Fruit fly (Drosophila melanogaster) whole organism, prepupa: ENCODE results near the gene CG7255.

Experiments used
- Blimp-1 ChIP-seq: fragments of 200-800 bp; sonication (Bioruptor generic); optimal IDR thresholded peaks from 3 replicates; lab custom pipeline; 2017; ENCODE audit warnings: missing biosample characterization, missing genetic modification characterization, mild to moderate bottlenecking, moderate library complexity, missing genetic modification reagents
- CG10631 ChIP-seq: fragments of 200-800 bp; sonication (Bioruptor generic); optimal IDR thresholded peaks from 2 replicates; lab custom pipeline; 2016; ENCODE audit warnings: missing biosample characterization, missing genetic modification characterization
- CG11294 ChIP-seq: fragments of 200-800 bp; sonication (Bioruptor generic); IDR thresholded peaks from 2 replicates; pipeline ENCODE4 v1.3.6; 2022; ENCODE audit warnings: missing biosample characterization, missing genetic modification characterization
- CG11762 ChIP-seq: fragments of 200-800 bp; sonication (Bioruptor generic); optimal IDR thresholded peaks from 3 replicates; lab custom pipeline; 2016; ENCODE audit warnings: missing biosample characterization, missing genetic modification characterization; ENCODE audit not compliant: insufficient read depth
- CG11902 ChIP-seq: fragments of 200-800 bp; sonication (Bioruptor generic); optimal IDR thresholded peaks from 3 replicates; lab custom pipeline; 2016; ENCODE audit warnings: missing biosample characterization, missing genetic modification characterization
- CG1621 ChIP-seq: fragments of 200-800 bp; sonication (Bioruptor generic); optimal IDR thresholded peaks from 3 replicates; lab custom pipeline; 2018; ENCODE audit warnings: missing biosample characterization, mild to moderate bottlenecking, missing genetic modification characterization
- CG16779 ChIP-seq: fragments of 200-800 bp; sonication (Bioruptor generic); optimal IDR thresholded peaks from 3 replicates; lab custom pipeline; 2017; ENCODE audit warnings: missing biosample characterization, mild to moderate bottlenecking, missing genetic modification characterization
- CG3032 ChIP-seq: fragments of 200-800 bp; optimal IDR thresholded peaks from 2 replicates; lab custom pipeline; 2019; ENCODE audit warnings: missing biosample characterization, mild to moderate bottlenecking, missing genetic modification characterization, moderate library complexity
- CG31627 ChIP-seq: fragments of 200-800 bp; sonication (Bioruptor generic); optimal IDR thresholded peaks from 3 replicates; lab custom pipeline; 2016; ENCODE audit warnings: missing biosample characterization, missing genetic modification characterization
- CG32006 ChIP-seq: fragments of 200-800 bp; sonication (Bioruptor generic); optimal IDR thresholded peaks from 3 replicates; lab custom pipeline; 2017; ENCODE audit warnings: missing biosample characterization, mild to moderate bottlenecking, missing genetic modification characterization
- CG34406 ChIP-seq: fragments of 200-800 bp; sonication (Bioruptor generic); optimal IDR thresholded peaks from 3 replicates; lab custom pipeline; 2016; ENCODE audit warnings: missing biosample characterization, missing genetic modification characterization
- CG3919 ChIP-seq: fragments of 200-800 bp; sonication (Bioruptor generic); optimal IDR thresholded peaks from 3 replicates; lab custom pipeline; 2016; ENCODE audit warnings: missing biosample characterization, missing genetic modification characterization
- CG4318 ChIP-seq: fragments of 200-800 bp; sonication (Bioruptor generic); optimal IDR thresholded peaks from 3 replicates; lab custom pipeline; 2017; ENCODE audit warnings: missing biosample characterization, mild to moderate bottlenecking, missing genetic modification characterization
- CG6163 ChIP-seq: fragments of 200-800 bp; sonication (Bioruptor generic); IDR thresholded peaks from 3 replicates; pipeline ENCODE4 v1.3.6; 2022; ENCODE audit warnings: missing biosample characterization, missing genetic modification characterization
- CG6276 ChIP-seq: fragments of 200-800 bp; sonication (Bioruptor generic); optimal IDR thresholded peaks from 2 replicates; lab custom pipeline; 2017; ENCODE audit warnings: missing biosample characterization, mild to moderate bottlenecking, missing genetic modification characterization
- CG6792 ChIP-seq: fragments of 200-800 bp; sonication (Bioruptor generic); optimal IDR thresholded peaks from 3 replicates; lab custom pipeline; 2016; ENCODE audit warnings: missing biosample characterization, missing genetic modification characterization
- CG6808 ChIP-seq: fragments of 200-800 bp; sonication (Bioruptor generic); optimal IDR thresholded peaks from 3 replicates; lab custom pipeline; 2017; ENCODE audit warnings: missing biosample characterization, missing genetic modification characterization, mild to moderate bottlenecking, moderate library complexity, missing genetic modification reagents
- CG7368 ChIP-seq: fragments of 200-800 bp; sonication (Bioruptor generic); optimal IDR thresholded peaks from 3 replicates; lab custom pipeline; 2016; ENCODE audit warnings: missing biosample characterization, missing genetic modification characterization
- CG8119 ChIP-seq: fragments of 200-800 bp; sonication (Bioruptor generic); IDR thresholded peaks from 3 replicates; pipeline ENCODE4 v1.3.6; 2022; ENCODE audit warnings: missing biosample characterization, missing genetic modification characterization
- CG8632 ChIP-seq: fragments of 200-800 bp; sonication (Bioruptor generic); optimal IDR thresholded peaks from 3 replicates; lab custom pipeline; 2016; ENCODE audit warnings: missing biosample characterization, missing genetic modification characterization
- CG9139 ChIP-seq: fragments of 200-800 bp; sonication (Bioruptor generic); optimal IDR thresholded peaks from 3 replicates; lab custom pipeline; 2017; ENCODE audit warnings: missing biosample characterization, mild to moderate bottlenecking, missing genetic modification characterization
- Eip75B ChIP-seq: fragments of 200-800 bp; sonication (Bioruptor generic); optimal IDR thresholded peaks from 3 replicates; lab custom pipeline; 2016; ENCODE audit warnings: missing biosample characterization, missing genetic modification characterization
- Eip78C ChIP-seq: fragments of 200-800 bp; sonication (Bioruptor generic); peaks from one replicate; lab custom pipeline; 2016; ENCODE audit warnings: missing biosample characterization, missing genetic modification characterization
- Ets21C ChIP-seq: fragments of 200-800 bp; sonication (Bioruptor generic); optimal IDR thresholded peaks from 3 replicates; lab custom pipeline; 2016; ENCODE audit warnings: missing biosample characterization, missing genetic modification characterization
- Ets96B ChIP-seq: fragments of 200-800 bp; optimal IDR thresholded peaks from 2 replicates; lab custom pipeline; 2019; ENCODE audit warnings: missing biosample characterization, mild to moderate bottlenecking, missing genetic modification characterization, moderate library complexity
- Gug ChIP-seq: fragments of 200-800 bp; sonication (Bioruptor generic); IDR thresholded peaks from 2 replicates; pipeline ENCODE4 v1.3.6; 2022; ENCODE audit warnings: missing biosample characterization, missing genetic modification characterization
- Hr38 ChIP-seq: sonication (Bioruptor generic); optimal IDR thresholded peaks from 2 replicates; lab custom pipeline; 2016; ENCODE audit warnings: missing biosample characterization, missing genetic modification characterization
- Hr39 ChIP-seq: fragments of 200-800 bp; sonication (Bioruptor generic); optimal IDR thresholded peaks from 2 replicates; lab custom pipeline; 2016; ENCODE audit warnings: missing biosample characterization, missing genetic modification characterization
- Lpt ChIP-seq: fragments of 200-800 bp; sonication (Bioruptor generic); optimal IDR thresholded peaks from 3 replicates; lab custom pipeline; 2016; ENCODE audit warnings: missing biosample characterization, missing genetic modification characterization
- Met ChIP-seq: fragments of 200-800 bp; sonication (Bioruptor generic); optimal IDR thresholded peaks from 3 replicates; lab custom pipeline; 2016; ENCODE audit warnings: missing biosample characterization, missing genetic modification characterization
- OdsH ChIP-seq: fragments of 200-800 bp; sonication (Bioruptor generic); optimal IDR thresholded peaks from 3 replicates; lab custom pipeline; 2016; ENCODE audit warnings: missing biosample characterization, missing genetic modification characterization
- Smox ChIP-seq: fragments of 200-800 bp; sonication (Bioruptor generic); optimal IDR thresholded peaks from 3 replicates; lab custom pipeline; 2016; ENCODE audit warnings: missing biosample characterization, missing genetic modification characterization
- Sox102F ChIP-seq: fragments of 200-800 bp; sonication (Bioruptor generic); optimal IDR thresholded peaks from 2 replicates; lab custom pipeline; 2016; ENCODE audit warnings: missing biosample characterization, mild to moderate bottlenecking, missing genetic modification characterization
- Sox14 ChIP-seq: fragments of 200-800 bp; sonication (Bioruptor generic); optimal IDR thresholded peaks from 3 replicates; lab custom pipeline; 2016; ENCODE audit warnings: missing biosample characterization, missing genetic modification characterization
- cyc ChIP-seq: fragments of 200-800 bp; sonication (Bioruptor generic); optimal IDR thresholded peaks from 3 replicates; lab custom pipeline; 2016; ENCODE audit warnings: missing biosample characterization, missing genetic modification characterization
- dac ChIP-seq: fragments of 200-800 bp; sonication (Bioruptor generic); optimal IDR thresholded peaks from 2 replicates; lab custom pipeline; 2017; ENCODE audit warnings: missing biosample characterization, mild to moderate bottlenecking, missing genetic modification characterization
- dsx ChIP-seq: fragments of 200-800 bp; optimal IDR thresholded peaks from 3 replicates; lab custom pipeline; 2019; ENCODE audit warnings: missing biosample characterization, mild to moderate bottlenecking, missing genetic modification characterization, moderate library complexity; ENCODE audit not compliant: poor library complexity, severe bottlenecking
- eg ChIP-seq: fragments of 200-800 bp; sonication (Bioruptor generic); IDR thresholded peaks from 3 replicates; pipeline ENCODE4 v1.3.6; 2022; ENCODE audit warnings: missing biosample characterization, missing genetic modification characterization
- esn ChIP-seq: fragments of 200-800 bp; sonication (Bioruptor generic); optimal IDR thresholded peaks from 2 replicates; lab custom pipeline; 2016; ENCODE audit warnings: missing biosample characterization, mild to moderate bottlenecking, missing genetic modification characterization, moderate library complexity
- fd85E ChIP-seq: fragments of 200-800 bp; sonication (Bioruptor generic); optimal IDR thresholded peaks from 3 replicates; lab custom pipeline; 2016; ENCODE audit warnings: missing biosample characterization, missing genetic modification characterization
- fkh ChIP-seq: fragments of 200-800 bp; sonication (Bioruptor generic); optimal IDR thresholded peaks from 3 replicates; lab custom pipeline; 2017; ENCODE audit warnings: missing biosample characterization, mild to moderate bottlenecking, missing genetic modification characterization, moderate library complexity
- net ChIP-seq: fragments of 200-800 bp; sonication (Bioruptor generic); optimal IDR thresholded peaks from 3 replicates; lab custom pipeline; 2016; ENCODE audit warnings: missing biosample characterization, missing genetic modification characterization
- pdm3 ChIP-seq: fragments of 200-800 bp; sonication (Bioruptor generic); optimal IDR thresholded peaks from 3 replicates; lab custom pipeline; 2016; ENCODE audit warnings: missing biosample characterization, missing genetic modification characterization
- salr ChIP-seq, 2 experiments: fragments of 200-800 bp; sonication (Bioruptor generic); optimal IDR thresholded peaks; 3 replicates each; lab custom pipeline; 2016 to 2018; ENCODE audit warnings: missing biosample characterization in 2 of 2, missing genetic modification characterization in 2 of 2, mild to moderate bottlenecking in 1 of 2
- spab ChIP-seq: fragments of 200-800 bp; sonication (Bioruptor generic); optimal IDR thresholded peaks from 2 replicates; lab custom pipeline; 2017; ENCODE audit warnings: missing biosample characterization, mild to moderate bottlenecking, missing genetic modification characterization, missing genetic modification reagents
- svp ChIP-seq: fragments of 200-800 bp; sonication (Bioruptor generic); peaks from one replicate; lab custom pipeline; 2016; ENCODE audit warnings: missing biosample characterization, missing genetic modification characterization
- topi ChIP-seq: fragments of 200-800 bp; sonication (Bioruptor generic); optimal IDR thresholded peaks from 3 replicates; lab custom pipeline; 2016; ENCODE audit warnings: missing biosample characterization, missing genetic modification characterization
- vri ChIP-seq: fragments of 200-800 bp; sonication (Bioruptor generic); optimal IDR thresholded peaks from 3 replicates; lab custom pipeline; 2016; ENCODE audit warnings: missing biosample characterization, mild to moderate bottlenecking, missing genetic modification characterization

CG7255 gene

dm6 chr3L:15258357-15258756 lies 45.7 kb upstream of the CG7255 start (continued):
- TF ChIP-seq Lpt (GFP tag; lab: Kevin White, UChicago), result peak; percentile 31
- peak; percentile 49 for TF ChIP-seq CG11902 (GFP tag; lab: Kevin White, UChicago)
- TF ChIP-seq CG8632 (GFP tag; lab: Kevin White, UChicago), result peak; percentile 57
- TF ChIP-seq Sox102F (GFP tag; lab: Kevin White, UChicago), result peak; percentile 71
- no peak for TF ChIP-seq CG3032
- TF ChIP-seq Hr39 (GFP tag; lab: Kevin White, UChicago), result peak; percentile 38
- peak; percentile 87 for TF ChIP-seq svp (GFP tag; lab: Kevin White, UChicago)
- no peak for TF ChIP-seq fkh (GFP tag; lab: Kevin White, UChicago)
- no peak for TF ChIP-seq spab (GFP tag; lab: Kevin White, UChicago)
- peak; percentile 46 for TF ChIP-seq vri
- peak; percentile 74 for TF ChIP-seq Eip75B (GFP tag; lab: Kevin White, UChicago)
- peak; percentile 56 for TF ChIP-seq net
- TF ChIP-seq CG3919 (GFP tag; lab: Kevin White, UChicago), result peak; percentile 65
- no peak for TF ChIP-seq dac (GFP tag; lab: Kevin White, UChicago)
- peak; percentile 67 for TF ChIP-seq Ets96B (tag; lab: Kevin White, UChicago)
- no peak for TF ChIP-seq Hr38 (GFP tag; lab: Kevin White, UChicago)
- TF ChIP-seq dsx, result peak; percentile 34
- TF ChIP-seq Met (GFP tag; lab: Kevin White, UChicago), result peak; percentile 65
- TF ChIP-seq Sox14 (GFP tag; lab: Kevin White, UChicago), result peak; percentile 37
- TF ChIP-seq Gug (GFP tag; lab: Robert Waterston, UW), result no peak
- TF ChIP-seq Eip78C (GFP tag; lab: Kevin White, UChicago), result peak; percentile 92
- peak; percentile 66 for TF ChIP-seq OdsH (GFP tag; lab: Kevin White, UChicago)
- peak; percentile 5 for TF ChIP-seq CG6276
- peak; percentile 68 for TF ChIP-seq CG6792 (GFP tag; lab: Kevin White, UChicago)
- TF ChIP-seq eg (GFP tag; lab: Robert Waterston, UW), result 0 out of 3 replicates have a peak, but pooled peaks have one; percentile 10
- TF ChIP-seq CG7368 (GFP tag; lab: Kevin White, UChicago), result peak; percentile 16
- peak; percentile 9 for TF ChIP-seq fd85E
- peak; percentile 50 for TF ChIP-seq CG6808 (GFP tag; lab: Kevin White, UChicago)
- no peak for TF ChIP-seq CG11294 (GFP tag; lab: Robert Waterston, UW)
- TF ChIP-seq salr (GFP tag; optimal IDR thresholded peaks at IDR 0.05; lab: Kevin White, UChicago), result peak in 1 of 2 experiments; percentile 41
- TF ChIP-seq CG16779 (tag; lab: Kevin White, UChicago), result no peak
- TF ChIP-seq CG4318 (GFP tag; lab: Kevin White, UChicago), result peak; percentile 22
- TF ChIP-seq CG10631 (GFP tag; lab: Kevin White, UChicago), result peak; percentile 22
- no peak for TF ChIP-seq Blimp-1 (GFP tag; lab: Kevin White, UChicago)
- peak; percentile 59 for TF ChIP-seq pdm3 (GFP tag; lab: Kevin White, UChicago)
- peak; percentile 44 for TF ChIP-seq cyc (GFP tag; lab: Kevin White, UChicago)
- TF ChIP-seq CG34406 (GFP tag; lab: Kevin White, UChicago), result peak; percentile 65
- peak; percentile 49; the same call in 2 of the 3 replicates for TF ChIP-seq CG8119 (GFP tag; lab: Robert Waterston, UW)
- TF ChIP-seq CG31627 (GFP tag; lab: Kevin White, UChicago), result peak; percentile 44

- peak; percentile 93 for TF ChIP-seq spab (GFP tag; lab: Kevin White, UChicago)
- peak; percentile 83 for TF ChIP-seq Blimp-1 (GFP tag; lab: Kevin White, UChicago)
- peak; percentile 99 for TF ChIP-seq Eip78C (GFP tag; lab: Kevin White, UChicago)
- peak; percentile 72 for TF ChIP-seq CG11294 (GFP tag; lab: Robert Waterston, UW)
- peak; percentile 98 for TF ChIP-seq esn (GFP tag; lab: Kevin White, UChicago)
- TF ChIP-seq topi (GFP tag; lab: Kevin White, UChicago), result peak; percentile 97
- peak; percentile 98 for TF ChIP-seq CG6163 (GFP tag; lab: Robert Waterston, UW)
- TF ChIP-seq CG6276, result peak; percentile 89
- peak; percentile 86 for TF ChIP-seq dac (GFP tag; lab: Kevin White, UChicago)
- peak; percentile 96 for TF ChIP-seq pdm3 (GFP tag; lab: Kevin White, UChicago)
- TF ChIP-seq CG1621 (tag; lab: Kevin White, UChicago), result peak; percentile 96
- TF ChIP-seq CG6808 (GFP tag; lab: Kevin White, UChicago), result peak; percentile 94
- TF ChIP-seq Lpt (GFP tag; lab: Kevin White, UChicago), result peak; percentile 91
- TF ChIP-seq Hr39 (GFP tag; lab: Kevin White, UChicago), result peak; percentile 95
- TF ChIP-seq Ets21C (GFP tag; lab: Kevin White, UChicago), result peak; percentile 90
- TF ChIP-seq Smox (GFP tag; lab: Kevin White, UChicago), result peak; percentile 94
- TF ChIP-seq Sox14 (GFP tag; lab: Kevin White, UChicago), result peak; percentile 97
- peak; percentile 95 for TF ChIP-seq eg (GFP tag; lab: Robert Waterston, UW)
- TF ChIP-seq CG11902 (GFP tag; lab: Kevin White, UChicago), result peak; percentile 94
- peak; percentile 95 for TF ChIP-seq CG11762 (GFP tag; lab: Kevin White, UChicago)
- peak; percentile 95 for TF ChIP-seq CG8119 (GFP tag; lab: Robert Waterston, UW)
- TF ChIP-seq CG8632 (GFP tag; lab: Kevin White, UChicago), result peak; percentile 94
- TF ChIP-seq CG32006 (GFP tag; lab: Kevin White, UChicago), result peak; percentile 93
- TF ChIP-seq CG16779 (tag; lab: Kevin White, UChicago), result peak; percentile 93
- TF ChIP-seq net, result peak; percentile 94
- peak; percentile 88 for TF ChIP-seq CG9139 (GFP tag; lab: Kevin White, UChicago)
Observed at dm6 chr3L:15260593-15260992, 43.5 kb upstream of the CG7255 start.
